Worm (Caenorhabditis elegans) whole organism, L1 larva: ENCODE results near the gene ugt-48.
A peak's percentile ranks its signal among the peaks of the same experiment; 100 is the strongest.

Experiments
- F16B12.6 ChIP-seq: fragments of 150-350 bp; optimal IDR thresholded peaks from 2 replicates; lab custom pipeline; 2014; ENCODE audit warnings: missing biosample characterization, missing genetic modification characterization
- Y116A8C.19 ChIP-seq: sonication (generic microtip); optimal IDR thresholded peaks from 2 replicates; lab custom pipeline; 2016; ENCODE audit warnings: missing compliant biosample characterization, missing genetic modification characterization, borderline replicate concordance
- aha-1 ChIP-seq: fragments of 150-350 bp; optimal IDR thresholded peaks from 2 replicates; lab custom pipeline; 2014; ENCODE audit warnings: missing biosample characterization, missing genetic modification characterization
- ama-1 ChIP-seq: fragments of 150-350 bp; optimal IDR thresholded peaks from 2 replicates; lab custom pipeline; 2014
- blmp-1 ChIP-seq: fragments of 150-350 bp; optimal IDR thresholded peaks from 2 replicates; lab custom pipeline; 2014; ENCODE audit warnings: missing biosample characterization, missing genetic modification characterization
- ceh-8 ChIP-seq: fragments of 200-800 bp; sonication (Bioruptor generic); optimal IDR thresholded peaks from 2 replicates; lab custom pipeline; 2018; ENCODE audit warnings: mild to moderate bottlenecking, missing genetic modification characterization, moderate library complexity, missing compliant biosample characterization
- ceh-90 ChIP-seq: sonication (generic microtip); optimal IDR thresholded peaks from 2 replicates; lab custom pipeline; 2016; ENCODE audit warnings: missing genetic modification characterization, missing compliant biosample characterization
- ces-1 ChIP-seq: fragments of 150-350 bp; optimal IDR thresholded peaks from 2 replicates; lab custom pipeline; 2014; ENCODE audit warnings: missing biosample characterization, missing genetic modification reagents, missing genetic modification characterization
- dpl-1 ChIP-seq, 3 experiments: fragments of 150-350 bp in 2 of 3; sonication (generic microtip) in 1 of 3; optimal IDR thresholded peaks; 2 replicates each; lab custom pipeline; 2014 to 2017; ENCODE audit warnings: missing biosample characterization in 3 of 3, missing genetic modification characterization in 3 of 3, missing genetic modification reagents in 3 of 3
- efl-3 ChIP-seq: fragments of 200-800 bp; sonication (Bioruptor generic); optimal IDR thresholded peaks from 2 replicates; lab custom pipeline; 2018; ENCODE audit warnings: mild to moderate bottlenecking, missing genetic modification characterization, missing compliant biosample characterization
- elt-2 ChIP-seq: sonication (generic microtip); optimal IDR thresholded peaks from 2 replicates; lab custom pipeline; 2016; ENCODE audit warnings: missing genetic modification characterization, mild to moderate bottlenecking, inconsistent platforms, missing compliant biosample characterization, missing genetic modification reagents
- elt-3 ChIP-seq, 6 experiments: fragments of 150-350 bp in 1 of 6; sonication (generic microtip); optimal IDR thresholded peaks; 2 replicates each; lab custom pipeline; 2017 to 2018; ENCODE audit warnings: missing biosample characterization in 6 of 6, missing genetic modification characterization in 6 of 6, inconsistent platforms in 1 of 6
- fkh-10 ChIP-seq: sonication (generic microtip); optimal IDR thresholded peaks from 2 replicates; lab custom pipeline; 2017; ENCODE audit warnings: missing biosample characterization, missing genetic modification reagents, missing genetic modification characterization
- fkh-8 ChIP-seq: sonication (generic microtip); optimal IDR thresholded peaks from 2 replicates; lab custom pipeline; 2016; ENCODE audit warnings: mild to moderate bottlenecking, missing genetic modification characterization, missing compliant biosample characterization
- fos-1 ChIP-seq: fragments of 150-350 bp; optimal IDR thresholded peaks from 2 replicates; lab custom pipeline; 2014; ENCODE audit warnings: missing biosample characterization, missing genetic modification characterization
- grh-1 ChIP-seq: fragments of 200-800 bp; sonication (Bioruptor generic); IDR thresholded peaks from 2 replicates; pipeline ENCODE4 v1.3.6; 2022; ENCODE audit warnings: missing genetic modification reagents, missing genetic modification characterization, missing compliant biosample characterization
- irx-1 ChIP-seq: sonication (generic microtip); optimal IDR thresholded peaks from 2 replicates; lab custom pipeline; 2016; ENCODE audit warnings: missing genetic modification characterization, missing compliant biosample characterization
- isw-1 ChIP-seq: fragments of 200-800 bp; sonication (Bioruptor generic); IDR thresholded peaks from 2 replicates; pipeline ENCODE4 v1.3.6; 2022; ENCODE audit warnings: missing genetic modification characterization, missing compliant biosample characterization
- jun-1 ChIP-seq: fragments of 150-350 bp; optimal IDR thresholded peaks from 2 replicates; lab custom pipeline; 2014; ENCODE audit warnings: missing biosample characterization, missing genetic modification reagents, missing genetic modification characterization
- lin-13 ChIP-seq: fragments of 150-350 bp; optimal IDR thresholded peaks from 2 replicates; lab custom pipeline; 2014; ENCODE audit warnings: missing biosample characterization, missing genetic modification reagents, missing genetic modification characterization
- lin-14 ChIP-seq: fragments of 200-800 bp; sonication (Bioruptor generic); optimal IDR thresholded peaks from 2 replicates; lab custom pipeline; 2018; ENCODE audit warnings: mild to moderate bottlenecking, missing genetic modification characterization, moderate library complexity, missing compliant biosample characterization
- lin-39 ChIP-seq: fragments of 150-350 bp; optimal IDR thresholded peaks from 2 replicates; lab custom pipeline; 2014; ENCODE audit warnings: missing biosample characterization, missing genetic modification reagents, missing genetic modification characterization
- lir-3 ChIP-seq: sonication (generic microtip); optimal IDR thresholded peaks from 2 replicates; lab custom pipeline; 2016; ENCODE audit warnings: mild to moderate bottlenecking, missing genetic modification characterization, moderate library complexity, missing compliant biosample characterization; ENCODE audit not compliant: poor library complexity
- lsy-2 ChIP-seq, 2 experiments: fragments of 150-350 bp; optimal IDR thresholded peaks; 2 replicates each; lab custom pipeline; 2014; ENCODE audit warnings: missing biosample characterization in 2 of 2, missing genetic modification characterization in 2 of 2
- mab-9 ChIP-seq: fragments of 200-800 bp; sonication (Bioruptor generic); IDR thresholded peaks from 2 replicates; pipeline ENCODE4 v1.3.6; 2022; ENCODE audit warnings: missing genetic modification reagents, missing genetic modification characterization, missing compliant biosample characterization
- mdl-1 ChIP-seq, 2 experiments: fragments of 150-350 bp; optimal IDR thresholded peaks; 2 replicates each; lab custom pipeline; 2014 to 2017; ENCODE audit warnings: missing biosample characterization in 2 of 2, missing genetic modification characterization in 2 of 2, inconsistent platforms in 1 of 2
- mef-2 ChIP-seq: fragments of 150-350 bp; optimal IDR thresholded peaks from 2 replicates; lab custom pipeline; 2014; ENCODE audit warnings: missing biosample characterization, missing genetic modification characterization
- nhr-12 ChIP-seq: sonication (generic microtip); optimal IDR thresholded peaks from 2 replicates; lab custom pipeline; 2017; ENCODE audit warnings: missing biosample characterization, missing genetic modification characterization
- nhr-19 ChIP-seq: fragments of 200-800 bp; sonication (Bioruptor generic); conservative IDR thresholded peaks from 2 replicates; pipeline ENCODE4 v1.3.6; 2022; ENCODE audit warnings: missing genetic modification characterization, missing compliant biosample characterization
- nhr-20 ChIP-seq: sonication (generic microtip); optimal IDR thresholded peaks from 2 replicates; lab custom pipeline; 2016; ENCODE audit warnings: mild to moderate bottlenecking, missing genetic modification characterization, missing compliant biosample characterization
- nhr-237 ChIP-seq: fragments of 150-350 bp; optimal IDR thresholded peaks from 2 replicates; lab custom pipeline; 2014; ENCODE audit warnings: missing biosample characterization, missing genetic modification characterization
- nhr-47 ChIP-seq: sonication (generic microtip); optimal IDR thresholded peaks from 2 replicates; lab custom pipeline; 2016; ENCODE audit warnings: mild to moderate bottlenecking, missing genetic modification characterization, moderate library complexity, missing compliant biosample characterization
- nhr-71 ChIP-seq: sonication (generic microtip); optimal IDR thresholded peaks from 2 replicates; lab custom pipeline; 2016; ENCODE audit warnings: mild to moderate bottlenecking, missing genetic modification characterization, moderate library complexity, missing compliant biosample characterization
- nhr-77 ChIP-seq: fragments of 150-350 bp; optimal IDR thresholded peaks from 2 replicates; lab custom pipeline; 2014; ENCODE audit warnings: missing biosample characterization, missing genetic modification characterization
- pag-3 ChIP-seq: sonication (generic microtip); optimal IDR thresholded peaks from 2 replicates; lab custom pipeline; 2017; ENCODE audit warnings: missing genetic modification characterization, mild to moderate bottlenecking, missing compliant biosample characterization, antibody characterized with exemption, borderline replicate concordance; ENCODE audit not compliant: insufficient read depth
- pax-3 ChIP-seq: fragments of 200-800 bp; sonication (Bioruptor generic); optimal IDR thresholded peaks from 2 replicates; lab custom pipeline; 2018; ENCODE audit warnings: mild to moderate bottlenecking, missing genetic modification characterization, moderate library complexity, missing compliant biosample characterization
- pqm-1 ChIP-seq: sonication (generic microtip); optimal IDR thresholded peaks from 3 replicates; lab custom pipeline; 2017; ENCODE audit warnings: missing biosample characterization, missing genetic modification characterization
- rnt-1 ChIP-seq: sonication (generic microtip); optimal IDR thresholded peaks from 2 replicates; lab custom pipeline; 2016; ENCODE audit warnings: mild to moderate bottlenecking, missing genetic modification characterization, moderate library complexity, missing compliant biosample characterization
- skn-1 ChIP-seq: fragments of 150-350 bp; optimal IDR thresholded peaks from 2 replicates; lab custom pipeline; 2014; ENCODE audit warnings: missing biosample characterization, missing genetic modification characterization
- snpc-4 ChIP-seq: fragments of 150-350 bp; optimal IDR thresholded peaks from 2 replicates; lab custom pipeline; 2014; ENCODE audit warnings: missing biosample characterization, missing genetic modification characterization
- snu-23 ChIP-seq: sonication (generic microtip); optimal IDR thresholded peaks from 2 replicates; lab custom pipeline; 2016; ENCODE audit warnings: missing genetic modification characterization, missing compliant biosample characterization
- sptf-1 ChIP-seq: fragments of 150-350 bp; optimal IDR thresholded peaks from 2 replicates; lab custom pipeline; 2014; ENCODE audit warnings: missing biosample characterization, missing genetic modification characterization
- swsn-7 ChIP-seq: sonication (generic microtip); optimal IDR thresholded peaks from 2 replicates; lab custom pipeline; 2016; ENCODE audit warnings: missing genetic modification characterization, missing compliant biosample characterization
- tbx-2 ChIP-seq: sonication (generic microtip); optimal IDR thresholded peaks from 2 replicates; lab custom pipeline; 2016; ENCODE audit warnings: missing genetic modification characterization, missing compliant biosample characterization
- unc-30 ChIP-seq: sonication (generic microtip); optimal IDR thresholded peaks from 2 replicates; lab custom pipeline; 2017; ENCODE audit warnings: missing biosample characterization, missing genetic modification characterization
- unc-62 ChIP-seq: fragments of 150-350 bp; optimal IDR thresholded peaks from 2 replicates; lab custom pipeline; 2014; ENCODE audit warnings: missing biosample characterization, missing genetic modification reagents, missing genetic modification characterization
- unc-86 ChIP-seq: sonication (generic microtip); optimal IDR thresholded peaks from 2 replicates; lab custom pipeline; 2016; ENCODE audit warnings: missing genetic modification characterization, missing compliant biosample characterization
- xbp-1 ChIP-seq: sonication (generic microtip); optimal IDR thresholded peaks from 2 replicates; lab custom pipeline; 2016; ENCODE audit warnings: missing genetic modification characterization, missing compliant biosample characterization
- zip-4 ChIP-seq: fragments of 200-800 bp; sonication (Bioruptor generic); optimal IDR thresholded peaks from 2 replicates; lab custom pipeline; 2018; ENCODE audit warnings: mild to moderate bottlenecking, missing genetic modification characterization, moderate library complexity, missing compliant biosample characterization
- ztf-11 ChIP-seq, 2 experiments: sonication (generic microtip); optimal IDR thresholded peaks; 2 replicates each; lab custom pipeline; 2016 to 2017; ENCODE audit warnings: missing genetic modification characterization in 2 of 2, missing biosample characterization in 1 of 2, missing compliant biosample characterization in 1 of 2
- ztf-4 ChIP-seq: fragments of 150-350 bp; optimal IDR thresholded peaks from 2 replicates; lab custom pipeline; 2014; ENCODE audit warnings: missing biosample characterization, missing genetic modification characterization

The ugt-48 gene

ce11 chrV:5581312-5581711 lies 33.5 kb upstream of the ugt-48 start, which contains the start of gene klc-2:
klc-2 (minus strand) TSS chrV:5581412.
- TF ChIP-seq lin-39 (no peak), elt-3 (tag; optimal IDR thresholded peaks at IDR 0.05; lab: Kevin White, UChicago) (no peak), ces-1 (GFP tag; lab: Kevin White, UChicago) (no peak), fkh-10 (no peak), unc-62 (no peak), mdl-1 (tag; optimal IDR thresholded peaks at IDR 0.05; lab: Kevin White, UChicago) (no peak), unc-30 (no peak), nhr-77 (tag; lab: Kevin White, UChicago) (no peak), ztf-11 (tag; optimal IDR thresholded peaks at IDR 0.05; lab: Kevin White, UChicago) (no peak), sptf-1 (tag; lab: Kevin White, UChicago) (no peak), irx-1 (tag; lab: Kevin White, UChicago) (no peak), elt-2 (tag; lab: Kevin White, UChicago) (no peak), lir-3 (tag; lab: Kevin White, UChicago) (no peak), fkh-8 (tag; lab: Kevin White, UChicago) (no peak)

ce11 chrV:5580517-5580916 lies 32.7 kb upstream of the ugt-48 start:
- peak; percentile 45 for TF ChIP-seq ztf-4 (tag; lab: Kevin White, UChicago)
- no peak for TF ChIP-seq ceh-90 (tag; lab: Kevin White, UChicago)
- peak; percentile 61 for TF ChIP-seq fkh-8 (tag; lab: Kevin White, UChicago)
- TF ChIP-seq ama-1 (lab: Kevin White, UChicago): peak; percentile 10
- TF ChIP-seq pag-3: no peak
- TF ChIP-seq dpl-1 (GFP tag; optimal IDR thresholded peaks at IDR 0.05; lab: Kevin White, UChicago): peak in 2 of 3 experiments; percentile 14 to 54
- peak; percentile 27 for TF ChIP-seq unc-86
- TF ChIP-seq pqm-1 (tag; lab: Kevin White, UChicago): no peak
- TF ChIP-seq lin-39: no peak
- TF ChIP-seq nhr-12 (tag; lab: Kevin White, UChicago): no peak
- peak; percentile 66 for TF ChIP-seq blmp-1 (tag; lab: Kevin White, UChicago)
- peak; percentile 48 for TF ChIP-seq rnt-1 (tag; lab: Kevin White, UChicago)
- TF ChIP-seq F16B12.6: peak; percentile 59
- TF ChIP-seq ceh-8: no peak
- TF ChIP-seq skn-1 (tag; lab: Kevin White, UChicago): peak; percentile 50
- TF ChIP-seq lin-13 (GFP tag; lab: Kevin White, UChicago): peak; percentile 40
- TF ChIP-seq efl-3 (GFP tag; lab: Kevin White, UChicago): no peak
- peak; percentile 15 for TF ChIP-seq zip-4 (GFP tag; lab: Kevin White, UChicago)
- TF ChIP-seq jun-1: peak; percentile 17
- TF ChIP-seq nhr-19 (GFP tag; lab: Robert Waterston, UW): no peak
- TF ChIP-seq mab-9 (GFP tag; lab: Robert Waterston, UW): no peak
- TF ChIP-seq mef-2: no peak
- peak; percentile 46 for TF ChIP-seq nhr-47 (tag; lab: Kevin White, UChicago)
- peak; percentile 71 for TF ChIP-seq snu-23
- peak; percentile 12 for TF ChIP-seq nhr-237 (tag; lab: Kevin White, UChicago)
- TF ChIP-seq snpc-4 (tag; lab: Kevin White, UChicago): peak; percentile 50
- peak; percentile 29 for TF ChIP-seq nhr-77 (tag; lab: Kevin White, UChicago)
- peak; percentile 90 for TF ChIP-seq lin-14 (GFP tag; lab: Kevin White, UChicago)
- TF ChIP-seq grh-1 (GFP tag; lab: Robert Waterston, UW): no peak
- peak; percentile 34 for TF ChIP-seq xbp-1 (tag; lab: Kevin White, UChicago)
- peak; percentile 32 for TF ChIP-seq nhr-20 (tag; lab: Kevin White, UChicago)
- peak; percentile 59 for TF ChIP-seq swsn-7
- no peak for TF ChIP-seq Y116A8C.19 (tag; lab: Kevin White, UChicago)
- peak; percentile 52 for TF ChIP-seq tbx-2 (tag; lab: Kevin White, UChicago)
- TF ChIP-seq fos-1 (tag; lab: Kevin White, UChicago): no peak
- no peak for TF ChIP-seq aha-1 (tag; lab: Kevin White, UChicago)
- no peak for TF ChIP-seq ztf-11 (tag; optimal IDR thresholded peaks at IDR 0.05; lab: Kevin White, UChicago)
- TF ChIP-seq lsy-2 (tag; optimal IDR thresholded peaks at IDR 0.05; lab: Kevin White, UChicago): peak; percentile 67 to 90
- no peak for TF ChIP-seq pax-3 (tag; lab: Kevin White, UChicago)
- peak; percentile 33 for TF ChIP-seq isw-1 (GFP tag; lab: Robert Waterston, UW)
- peak in 1 of 2 experiments; percentile 34 for TF ChIP-seq mdl-1 (tag; optimal IDR thresholded peaks at IDR 0.05; lab: Kevin White, UChicago)
- peak; percentile 76 for TF ChIP-seq nhr-71 (tag; lab: Kevin White, UChicago)
